Fruit fly (Drosophila melanogaster) whole organism, embryonic: Measurements from ENCODE around the gene Zyx.

Experiments used
- CG12104 ChIP-seq: fragments of 200-800 bp; sonication (Bioruptor generic); optimal IDR thresholded peaks from 3 replicates; lab custom pipeline; 2016; ENCODE audit warnings: missing biosample characterization, missing genetic modification characterization
- CG13624 ChIP-seq: fragments of 200-800 bp; sonication (Bioruptor generic); optimal IDR thresholded peaks from 2 replicates; lab custom pipeline; 2016; ENCODE audit warnings: missing biosample characterization, missing genetic modification characterization
- CG14014 ChIP-seq: fragments of 200-800 bp; sonication (Bioruptor generic); IDR thresholded peaks from 2 replicates; pipeline ENCODE4 v1.3.6; 2022; ENCODE audit warnings: missing biosample characterization, missing genetic modification characterization
- CG14710 ChIP-seq: fragments of 200-800 bp; sonication (Bioruptor generic); optimal IDR thresholded peaks from 3 replicates; lab custom pipeline; 2019; ENCODE audit warnings: missing biosample characterization, mild to moderate bottlenecking, missing genetic modification characterization, moderate library complexity
- CG15479 ChIP-seq: fragments of 200-800 bp; sonication (Bioruptor generic); optimal IDR thresholded peaks from 3 replicates; lab custom pipeline; 2019; ENCODE audit warnings: missing biosample characterization, mild to moderate bottlenecking, missing genetic modification characterization, moderate library complexity
- CG1603 ChIP-seq: fragments of 200-800 bp; sonication (Bioruptor generic); optimal IDR thresholded peaks from 2 replicates; lab custom pipeline; 2019; ENCODE audit warnings: missing biosample characterization, mild to moderate bottlenecking, missing genetic modification characterization, moderate library complexity
- CG16863 ChIP-seq: fragments of 200-800 bp; sonication (Bioruptor generic); optimal IDR thresholded peaks from 3 replicates; lab custom pipeline; 2016; ENCODE audit warnings: missing biosample characterization, missing genetic modification characterization
- CG17802 ChIP-seq: fragments of 200-800 bp; sonication (Bioruptor generic); optimal IDR thresholded peaks from 2 replicates; lab custom pipeline; 2018; ENCODE audit warnings: missing biosample characterization, mild to moderate bottlenecking, missing genetic modification characterization, moderate library complexity
- CG18476 ChIP-seq: fragments of 200-800 bp; sonication (Bioruptor generic); optimal IDR thresholded peaks from 2 replicates; lab custom pipeline; 2016; ENCODE audit warnings: missing biosample characterization, mild to moderate bottlenecking, missing genetic modification characterization
- CG2712 ChIP-seq: fragments of 200-800 bp; optimal IDR thresholded peaks from 3 replicates; lab custom pipeline; 2019; ENCODE audit warnings: missing biosample characterization, mild to moderate bottlenecking, missing genetic modification characterization, moderate library complexity
- CG31441 ChIP-seq: fragments of 200-800 bp; sonication (Bioruptor generic); IDR thresholded peaks from 2 replicates; pipeline ENCODE4 v1.3.6; 2022; ENCODE audit warnings: missing biosample characterization, missing genetic modification characterization
- CG32532 ChIP-seq: fragments of 200-800 bp; sonication (Bioruptor generic); IDR thresholded peaks from 2 replicates; pipeline ENCODE4 v1.3.6; 2022; ENCODE audit warnings: missing biosample characterization, missing genetic modification characterization
- CG4707 ChIP-seq: fragments of 200-800 bp; sonication (Bioruptor generic); optimal IDR thresholded peaks from 2 replicates; lab custom pipeline; 2018; ENCODE audit warnings: missing biosample characterization, mild to moderate bottlenecking, missing genetic modification characterization, moderate library complexity
- CG6175 ChIP-seq: fragments of 200-800 bp; sonication (Bioruptor generic); IDR thresholded peaks from 3 replicates; pipeline ENCODE4 v1.3.6; 2022; ENCODE audit warnings: missing biosample characterization, missing genetic modification characterization
- CG9876 ChIP-seq: fragments of 200-800 bp; sonication (Bioruptor generic); optimal IDR thresholded peaks from 2 replicates; lab custom pipeline; 2016; ENCODE audit warnings: missing biosample characterization, missing genetic modification characterization
- Chrac-16 ChIP-seq: fragments of 200-800 bp; sonication (Bioruptor generic); optimal IDR thresholded peaks from 3 replicates; lab custom pipeline; 2016; ENCODE audit warnings: missing biosample characterization, missing genetic modification characterization
- CkIIα-i1 ChIP-seq: fragments of 200-800 bp; sonication (Bioruptor generic); IDR thresholded peaks from 2 replicates; pipeline ENCODE4 v1.3.6; 2022; ENCODE audit warnings: missing biosample characterization, missing genetic modification characterization
- Dek ChIP-seq: fragments of 200-800 bp; sonication (Bioruptor generic); optimal IDR thresholded peaks from 3 replicates; lab custom pipeline; 2019; ENCODE audit warnings: missing biosample characterization, mild to moderate bottlenecking, missing genetic modification characterization, moderate library complexity
- Dp ChIP-seq: fragments of 200-800 bp; sonication (Bioruptor generic); optimal IDR thresholded peaks from 2 replicates; lab custom pipeline; 2018; ENCODE audit warnings: missing biosample characterization, mild to moderate bottlenecking, missing genetic modification characterization, moderate library complexity
- Drgx ChIP-seq: fragments of 200-800 bp; sonication (Bioruptor generic); IDR thresholded peaks from 2 replicates; pipeline ENCODE4 v1.3.6; 2022; ENCODE audit warnings: missing biosample characterization, missing genetic modification characterization
- Fer1 ChIP-seq: fragments of 200-800 bp; sonication (Bioruptor generic); optimal IDR thresholded peaks from 2 replicates; lab custom pipeline; 2017; ENCODE audit warnings: missing biosample characterization, mild to moderate bottlenecking, missing genetic modification characterization
- H2.0 ChIP-seq: fragments of 200-800 bp; sonication (Bioruptor generic); IDR thresholded peaks from 2 replicates; pipeline ENCODE4 v1.3.6; 2022; ENCODE audit warnings: missing biosample characterization, missing genetic modification characterization
- MBD-R2 ChIP-seq: fragments of 200-800 bp; sonication (Bioruptor generic); IDR thresholded peaks from 2 replicates; pipeline ENCODE4 v1.3.6; 2022; ENCODE audit warnings: missing biosample characterization, missing genetic modification characterization
- MESR4 ChIP-seq: fragments of 200-800 bp; sonication (Bioruptor generic); optimal IDR thresholded peaks from 2 replicates; lab custom pipeline; 2018; ENCODE audit warnings: missing biosample characterization, mild to moderate bottlenecking, missing genetic modification characterization, moderate library complexity
- Nf-YB ChIP-seq: fragments of 200-800 bp; sonication (Bioruptor generic); optimal IDR thresholded peaks from 3 replicates; lab custom pipeline; 2019; ENCODE audit warnings: missing biosample characterization, mild to moderate bottlenecking, missing genetic modification characterization, moderate library complexity
- Oaz ChIP-seq: fragments of 200-800 bp; sonication (Bioruptor generic); IDR thresholded peaks from 2 replicates; pipeline ENCODE4 v1.3.6; 2022; ENCODE audit warnings: missing biosample characterization, missing genetic modification characterization
- Optix ChIP-seq: fragments of 200-800 bp; sonication (Bioruptor generic); IDR thresholded peaks from 3 replicates; pipeline ENCODE4 v1.3.6; 2022; ENCODE audit warnings: missing biosample characterization, missing genetic modification characterization
- Stat92E ChIP-seq, 3 experiments: fragments of >200 bp in 2 of 3; fragments of 200-800 bp in 1 of 3; sonication (Bioruptor generic) in 1 of 3; optimal IDR thresholded peaks; 2 replicates each; lab custom pipeline; 2017 to 2019; ENCODE audit warnings: missing biosample characterization in 3 of 3, missing genetic modification characterization in 3 of 3, mild to moderate bottlenecking in 1 of 3, moderate library complexity in 1 of 3
- Trl ChIP-seq, 3 experiments: fragments of >200 bp in 2 of 3; fragments of 200-800 bp in 1 of 3; sonication (Bioruptor generic) in 1 of 3; optimal IDR thresholded peaks; 2 replicates in 1 of 3; 3 replicates in 2 of 3; lab custom pipeline; 2016 to 2017; ENCODE audit warnings: missing biosample characterization in 1 of 3, missing genetic modification characterization in 1 of 3
- YL-1 ChIP-seq: fragments of 200-800 bp; sonication (Bioruptor generic); optimal IDR thresholded peaks from 3 replicates; lab custom pipeline; 2017; ENCODE audit warnings: missing biosample characterization, mild to moderate bottlenecking, missing genetic modification characterization
- bcd ChIP-seq: fragments of 200-800 bp; sonication (Bioruptor generic); optimal IDR thresholded peaks from 2 replicates; lab custom pipeline; 2017; ENCODE audit warnings: missing biosample characterization, mild to moderate bottlenecking, missing genetic modification characterization
- cg ChIP-seq: fragments of 200-800 bp; sonication (Bioruptor generic); optimal IDR thresholded peaks from 3 replicates; lab custom pipeline; 2019; ENCODE audit warnings: missing biosample characterization, mild to moderate bottlenecking, missing genetic modification characterization, moderate library complexity
- eve ChIP-seq, 2 experiments: fragments of >200 bp; optimal IDR thresholded peaks; 2 replicates each; lab custom pipeline; 2017; ENCODE audit warnings: missing biosample characterization in 2 of 2, missing genetic modification characterization in 2 of 2
- ewg ChIP-seq: fragments of 200-800 bp; sonication (Bioruptor generic); optimal IDR thresholded peaks from 3 replicates; lab custom pipeline; 2017; ENCODE audit warnings: mild to moderate bottlenecking, missing biosample characterization, missing genetic modification reagents, missing genetic modification characterization
- lilli ChIP-seq: fragments of 200-800 bp; sonication (Bioruptor generic); optimal IDR thresholded peaks from 3 replicates; lab custom pipeline; 2016; ENCODE audit warnings: missing biosample characterization, missing genetic modification characterization
- sens ChIP-seq: fragments of 200-800 bp; sonication (Bioruptor generic); peaks from one replicate; lab custom pipeline; 2016; ENCODE audit warnings: missing biosample characterization, missing genetic modification characterization

Gene Zyx

dm6 chr4:1026806-1027431 is 37.9 kb downstream of the Zyx start, which contains the start of gene PlexA (continued):
- TF ChIP-seq H2.0 (GFP tag; lab: Robert Waterston, UW) (peak; percentile 95), Fer1 (GFP tag; lab: Kevin White, UChicago) (peak; percentile 13), CG6175 (GFP tag; lab: Robert Waterston, UW) (peak; percentile 88; the same call in 1 of the 3 replicates), MBD-R2 (GFP tag; lab: Robert Waterston, UW) (peak; percentile 73), ewg (GFP tag; lab: Kevin White, UChicago) (peak; percentile 87), CG16863 (GFP tag; lab: Kevin White, UChicago) (peak; percentile 25), lilli (GFP tag; lab: Kevin White, UChicago) (peak; percentile 72), Chrac-16 (GFP tag; lab: Kevin White, UChicago) (peak; percentile 89), CkIIα-i1 (GFP tag; lab: Robert Waterston, UW) (0 out of 2 replicates have a peak, but pooled peaks have one; percentile 45), CG32532 (GFP tag; lab: Robert Waterston, UW) (peak; percentile 97), CG13624 (GFP tag; lab: Kevin White, UChicago) (peak; percentile 47), CG4707 (GFP tag; lab: Kevin White, UChicago) (peak; percentile 18), Drgx (GFP tag; lab: Robert Waterston, UW) (peak; percentile 73), CG14014 (GFP tag; lab: Robert Waterston, UW) (peak; percentile 97), CG9876 (GFP tag; lab: Kevin White, UChicago) (peak; percentile 70), CG14710 (tag; lab: Kevin White, UChicago) (peak; percentile 92), CG2712 (tag; lab: Kevin White, UChicago) (peak; percentile 90), Trl (optimal IDR thresholded peaks at IDR 0.05; lab: Kevin White, UChicago) (no peak), Trl (GFP tag; optimal IDR thresholded peaks at IDR 0.05; lab: Kevin White, UChicago) (peak; percentile 35)

- TF ChIP-seq YL-1 (GFP tag; lab: Kevin White, UChicago), result peak; percentile 5
- TF ChIP-seq MESR4 (GFP tag; lab: Kevin White, UChicago), result peak; percentile 18
- no peak for TF ChIP-seq CG31441 (GFP tag; lab: Robert Waterston, UW)
- TF ChIP-seq bcd (GFP tag; lab: Kevin White, UChicago), result no peak
- no peak for TF ChIP-seq CG18476 (GFP tag; lab: Kevin White, UChicago)
- TF ChIP-seq eve (GFP tag; optimal IDR thresholded peaks at IDR 0.05; lab: Kevin White, UChicago), result peak in 1 of 2 experiments; percentile 29
- TF ChIP-seq CG15479 (GFP tag; lab: Kevin White, UChicago), result no peak
- peak; percentile 10 for TF ChIP-seq sens (GFP tag; lab: Kevin White, UChicago)
- peak in 1 of 3 experiments; percentile 56 for TF ChIP-seq Stat92E (GFP tag; optimal IDR thresholded peaks at IDR 0.05; lab: Kevin White, UChicago)
- TF ChIP-seq Nf-YB (GFP tag; lab: Kevin White, UChicago), result no peak
- no peak for TF ChIP-seq Oaz (GFP tag; lab: Robert Waterston, UW)
- no peak for TF ChIP-seq Dp (GFP tag; lab: Kevin White, UChicago)
- TF ChIP-seq cg, result peak; percentile 65
- TF ChIP-seq CG12104 (GFP tag; lab: Kevin White, UChicago), result no peak
- TF ChIP-seq CG17802 (tag; lab: Kevin White, UChicago), result peak; percentile 50
- TF ChIP-seq Dek (tag; lab: Kevin White, UChicago), result no peak
- TF ChIP-seq CG1603, result peak; percentile 11
- TF ChIP-seq Optix (GFP tag; lab: Robert Waterston, UW), result no peak
Observed at dm6 chr4:1026117-1026743, 38.6 kb downstream of the Zyx start.
